Worm (Caenorhabditis elegans) whole organism, L1 larva: ENCODE data around the gene F59D12.5.

Experiments
- Y116A8C.19 ChIP-seq: sonication (generic microtip); optimal IDR thresholded peaks from 2 replicates; lab custom pipeline; 2016; ENCODE audit warnings: missing compliant biosample characterization, missing genetic modification characterization, borderline replicate concordance
- aha-1 ChIP-seq: fragments of 150-350 bp; optimal IDR thresholded peaks from 2 replicates; lab custom pipeline; 2014; ENCODE audit warnings: missing biosample characterization, missing genetic modification characterization
- alr-1 ChIP-seq: fragments of 200-800 bp; sonication (Bioruptor generic); optimal IDR thresholded peaks from 2 replicates; lab custom pipeline; 2018; ENCODE audit warnings: borderline replicate concordance, mild to moderate bottlenecking, missing genetic modification characterization, missing compliant biosample characterization
- ama-1 ChIP-seq: fragments of 150-350 bp; optimal IDR thresholded peaks from 2 replicates; lab custom pipeline; 2014
- ceh-90 ChIP-seq: sonication (generic microtip); optimal IDR thresholded peaks from 2 replicates; lab custom pipeline; 2016; ENCODE audit warnings: missing genetic modification characterization, missing compliant biosample characterization
- dpl-1 ChIP-seq, 3 experiments: fragments of 150-350 bp in 2 of 3; sonication (generic microtip) in 1 of 3; optimal IDR thresholded peaks; 2 replicates each; lab custom pipeline; 2014 to 2017; ENCODE audit warnings: missing biosample characterization in 3 of 3, missing genetic modification characterization in 3 of 3, missing genetic modification reagents in 3 of 3
- dsc-1 ChIP-seq: sonication (generic microtip); optimal IDR thresholded peaks from 2 replicates; lab custom pipeline; 2016; ENCODE audit warnings: mild to moderate bottlenecking, missing genetic modification characterization, missing compliant biosample characterization
- efl-3 ChIP-seq: fragments of 200-800 bp; sonication (Bioruptor generic); optimal IDR thresholded peaks from 2 replicates; lab custom pipeline; 2018; ENCODE audit warnings: mild to moderate bottlenecking, missing genetic modification characterization, missing compliant biosample characterization
- egl-27 ChIP-seq, 2 experiments: fragments of 150-350 bp in 1 of 2; sonication (generic microtip); optimal IDR thresholded peaks; 3 replicates each; lab custom pipeline; 2017 to 2018; ENCODE audit warnings: missing biosample characterization in 2 of 2, missing genetic modification characterization in 2 of 2, missing genetic modification reagents in 2 of 2
- elt-2 ChIP-seq: sonication (generic microtip); optimal IDR thresholded peaks from 2 replicates; lab custom pipeline; 2016; ENCODE audit warnings: missing genetic modification characterization, mild to moderate bottlenecking, inconsistent platforms, missing compliant biosample characterization, missing genetic modification reagents
- fkh-4 ChIP-seq: sonication (generic microtip); optimal IDR thresholded peaks from 2 replicates; lab custom pipeline; 2016; ENCODE audit warnings: missing compliant biosample characterization, missing genetic modification characterization, borderline replicate concordance
- fkh-8 ChIP-seq: sonication (generic microtip); optimal IDR thresholded peaks from 2 replicates; lab custom pipeline; 2016; ENCODE audit warnings: mild to moderate bottlenecking, missing genetic modification characterization, missing compliant biosample characterization
- hlh-17 ChIP-seq: fragments of 200-800 bp; sonication (Bioruptor generic); optimal IDR thresholded peaks from 2 replicates; lab custom pipeline; 2018; ENCODE audit warnings: missing genetic modification characterization, mild to moderate bottlenecking, missing compliant biosample characterization, moderate library complexity, borderline replicate concordance
- hpl-2 ChIP-seq: fragments of 150-350 bp; optimal IDR thresholded peaks from 2 replicates; lab custom pipeline; 2014; ENCODE audit warnings: missing biosample characterization, missing genetic modification reagents, missing genetic modification characterization
- isw-1 ChIP-seq: fragments of 200-800 bp; sonication (Bioruptor generic); IDR thresholded peaks from 2 replicates; pipeline ENCODE4 v1.3.6; 2022; ENCODE audit warnings: missing genetic modification characterization, missing compliant biosample characterization
- lin-13 ChIP-seq: fragments of 150-350 bp; optimal IDR thresholded peaks from 2 replicates; lab custom pipeline; 2014; ENCODE audit warnings: missing biosample characterization, missing genetic modification reagents, missing genetic modification characterization
- lin-14 ChIP-seq: fragments of 200-800 bp; sonication (Bioruptor generic); optimal IDR thresholded peaks from 2 replicates; lab custom pipeline; 2018; ENCODE audit warnings: mild to moderate bottlenecking, missing genetic modification characterization, moderate library complexity, missing compliant biosample characterization
- lin-35 ChIP-seq, 2 experiments: fragments of 150-350 bp; optimal IDR thresholded peaks; 2 replicates each; lab custom pipeline; 2014; ENCODE audit warnings: missing biosample characterization in 2 of 2, missing genetic modification characterization in 2 of 2, missing genetic modification reagents in 2 of 2
- lir-3 ChIP-seq: sonication (generic microtip); optimal IDR thresholded peaks from 2 replicates; lab custom pipeline; 2016; ENCODE audit warnings: mild to moderate bottlenecking, missing genetic modification characterization, moderate library complexity, missing compliant biosample characterization; ENCODE audit not compliant: poor library complexity
- lsy-2 ChIP-seq, 2 experiments: fragments of 150-350 bp; optimal IDR thresholded peaks; 2 replicates each; lab custom pipeline; 2014; ENCODE audit warnings: missing biosample characterization in 2 of 2, missing genetic modification characterization in 2 of 2
- mab-9 ChIP-seq: fragments of 200-800 bp; sonication (Bioruptor generic); IDR thresholded peaks from 2 replicates; pipeline ENCODE4 v1.3.6; 2022; ENCODE audit warnings: missing genetic modification reagents, missing genetic modification characterization, missing compliant biosample characterization
- mdl-1 ChIP-seq, 2 experiments: fragments of 150-350 bp; optimal IDR thresholded peaks; 2 replicates each; lab custom pipeline; 2014 to 2017; ENCODE audit warnings: missing biosample characterization in 2 of 2, missing genetic modification characterization in 2 of 2, inconsistent platforms in 1 of 2
- mef-2 ChIP-seq: fragments of 150-350 bp; optimal IDR thresholded peaks from 2 replicates; lab custom pipeline; 2014; ENCODE audit warnings: missing biosample characterization, missing genetic modification characterization
- mep-1 ChIP-seq: fragments of 150-350 bp; optimal IDR thresholded peaks from 2 replicates; lab custom pipeline; 2014; ENCODE audit warnings: missing biosample characterization, missing genetic modification characterization
- nhr-11 ChIP-seq: fragments of 150-350 bp; optimal IDR thresholded peaks from 2 replicates; lab custom pipeline; 2014; ENCODE audit warnings: missing biosample characterization, missing genetic modification characterization
- nhr-19 ChIP-seq: fragments of 200-800 bp; sonication (Bioruptor generic); conservative IDR thresholded peaks from 2 replicates; pipeline ENCODE4 v1.3.6; 2022; ENCODE audit warnings: missing genetic modification characterization, missing compliant biosample characterization
- nhr-20 ChIP-seq: sonication (generic microtip); optimal IDR thresholded peaks from 2 replicates; lab custom pipeline; 2016; ENCODE audit warnings: mild to moderate bottlenecking, missing genetic modification characterization, missing compliant biosample characterization
- nhr-28 ChIP-seq: fragments of 150-350 bp; optimal IDR thresholded peaks from 2 replicates; lab custom pipeline; 2014; ENCODE audit warnings: missing biosample characterization, missing genetic modification characterization
- nhr-47 ChIP-seq: sonication (generic microtip); optimal IDR thresholded peaks from 2 replicates; lab custom pipeline; 2016; ENCODE audit warnings: mild to moderate bottlenecking, missing genetic modification characterization, moderate library complexity, missing compliant biosample characterization
- nhr-71 ChIP-seq: sonication (generic microtip); optimal IDR thresholded peaks from 2 replicates; lab custom pipeline; 2016; ENCODE audit warnings: mild to moderate bottlenecking, missing genetic modification characterization, moderate library complexity, missing compliant biosample characterization
- nhr-76 ChIP-seq: sonication (generic microtip); optimal IDR thresholded peaks from 2 replicates; lab custom pipeline; 2017; ENCODE audit warnings: missing biosample characterization, missing genetic modification characterization
- nhr-84 ChIP-seq: sonication (generic microtip); optimal IDR thresholded peaks from 2 replicates; lab custom pipeline; 2017; ENCODE audit warnings: missing biosample characterization, missing genetic modification characterization
- nhr-85 ChIP-seq: sonication (generic microtip); peaks from one replicate; lab custom pipeline; 2016; ENCODE audit warnings: missing genetic modification characterization, inconsistent platforms, missing compliant biosample characterization
- nhr-90 ChIP-seq: sonication (generic microtip); optimal IDR thresholded peaks from 2 replicates; lab custom pipeline; 2016; ENCODE audit warnings: mild to moderate bottlenecking, missing genetic modification characterization, missing compliant biosample characterization; ENCODE audit not compliant: poor library complexity
- pag-3 ChIP-seq: sonication (generic microtip); optimal IDR thresholded peaks from 2 replicates; lab custom pipeline; 2017; ENCODE audit warnings: missing genetic modification characterization, mild to moderate bottlenecking, missing compliant biosample characterization, antibody characterized with exemption, borderline replicate concordance; ENCODE audit not compliant: insufficient read depth
- pax-3 ChIP-seq: fragments of 200-800 bp; sonication (Bioruptor generic); optimal IDR thresholded peaks from 2 replicates; lab custom pipeline; 2018; ENCODE audit warnings: mild to moderate bottlenecking, missing genetic modification characterization, moderate library complexity, missing compliant biosample characterization
- rnt-1 ChIP-seq: sonication (generic microtip); optimal IDR thresholded peaks from 2 replicates; lab custom pipeline; 2016; ENCODE audit warnings: mild to moderate bottlenecking, missing genetic modification characterization, moderate library complexity, missing compliant biosample characterization
- skn-1 ChIP-seq: fragments of 150-350 bp; optimal IDR thresholded peaks from 2 replicates; lab custom pipeline; 2014; ENCODE audit warnings: missing biosample characterization, missing genetic modification characterization
- snpc-4 ChIP-seq: fragments of 150-350 bp; optimal IDR thresholded peaks from 2 replicates; lab custom pipeline; 2014; ENCODE audit warnings: missing biosample characterization, missing genetic modification characterization
- snu-23 ChIP-seq: sonication (generic microtip); optimal IDR thresholded peaks from 2 replicates; lab custom pipeline; 2016; ENCODE audit warnings: missing genetic modification characterization, missing compliant biosample characterization
- sup-37 ChIP-seq: fragments of 200-800 bp; sonication (Bioruptor generic); optimal IDR thresholded peaks from 2 replicates; lab custom pipeline; 2018; ENCODE audit warnings: mild to moderate bottlenecking, missing genetic modification characterization, missing compliant biosample characterization
- swsn-7 ChIP-seq: sonication (generic microtip); optimal IDR thresholded peaks from 2 replicates; lab custom pipeline; 2016; ENCODE audit warnings: missing genetic modification characterization, missing compliant biosample characterization
- unc-130 ChIP-seq: fragments of 150-350 bp; optimal IDR thresholded peaks from 2 replicates; lab custom pipeline; 2017; ENCODE audit warnings: missing biosample characterization, missing genetic modification characterization, inconsistent platforms
- unc-30 ChIP-seq: sonication (generic microtip); optimal IDR thresholded peaks from 2 replicates; lab custom pipeline; 2017; ENCODE audit warnings: missing biosample characterization, missing genetic modification characterization
- unc-62 ChIP-seq: fragments of 150-350 bp; optimal IDR thresholded peaks from 2 replicates; lab custom pipeline; 2014; ENCODE audit warnings: missing biosample characterization, missing genetic modification reagents, missing genetic modification characterization
- unc-86 ChIP-seq: sonication (generic microtip); optimal IDR thresholded peaks from 2 replicates; lab custom pipeline; 2016; ENCODE audit warnings: missing genetic modification characterization, missing compliant biosample characterization
- ztf-11 ChIP-seq, 2 experiments: sonication (generic microtip); optimal IDR thresholded peaks; 2 replicates each; lab custom pipeline; 2016 to 2017; ENCODE audit warnings: missing genetic modification characterization in 2 of 2, missing biosample characterization in 1 of 2, missing compliant biosample characterization in 1 of 2

Gene F59D12.5

ce11 chrX:15621001-15621400 is 26.2 kb downstream of the F59D12.5 start:
- TF ChIP-seq Y116A8C.19 (no peak), nhr-76 (no peak), nhr-90 (no peak), unc-130 (tag; lab: Kevin White, UChicago) (no peak), mab-9 (GFP tag; lab: Robert Waterston, UW) (no peak), egl-27 (tag; optimal IDR thresholded peaks at IDR 0.05; lab: Kevin White, UChicago) (no peak), sup-37 (no peak), dpl-1 (GFP tag; optimal IDR thresholded peaks at IDR 0.05; lab: Kevin White, UChicago) (no peak), ztf-11 (tag; optimal IDR thresholded peaks at IDR 0.05; lab: Kevin White, UChicago) (no peak), isw-1 (GFP tag; lab: Robert Waterston, UW) (no peak), snpc-4 (tag; lab: Kevin White, UChicago) (no peak), unc-62 (GFP tag; lab: Kevin White, UChicago) (no peak), efl-3 (GFP tag; lab: Kevin White, UChicago) (no peak), swsn-7 (tag; lab: Kevin White, UChicago) (no peak), nhr-28 (no peak), mep-1 (tag; lab: Kevin White, UChicago) (no peak), pax-3 (no peak), alr-1 (tag; lab: Kevin White, UChicago) (no peak), ceh-90 (tag; lab: Kevin White, UChicago) (no peak)
- TF ChIP-seq, all 84 proteins: peak for 0

ce11 chrX:15620200-15620599 is 27.0 kb downstream of the F59D12.5 start, which contains the start of gene K09E9.1:
Gene K09E9.1 (plus strand): TSS chrX:15620500.
- no peak for TF ChIP-seq mdl-1 (tag; optimal IDR thresholded peaks at IDR 0.05; lab: Kevin White, UChicago)
- TF ChIP-seq nhr-28 = no peak
- no peak for TF ChIP-seq snpc-4 (tag; lab: Kevin White, UChicago)
- TF ChIP-seq lsy-2 (tag; optimal IDR thresholded peaks at IDR 0.05; lab: Kevin White, UChicago) = no peak
- TF ChIP-seq pag-3 (tag; lab: Kevin White, UChicago) = no peak
- TF ChIP-seq nhr-47 (tag; lab: Kevin White, UChicago) = no peak
- no peak for TF ChIP-seq hpl-2 (GFP tag; lab: Kevin White, UChicago)
- TF ChIP-seq unc-30 (tag; lab: Kevin White, UChicago) = no peak
- TF ChIP-seq nhr-11 (tag; lab: Kevin White, UChicago) = no peak
- TF ChIP-seq hlh-17 = no peak
- TF ChIP-seq lir-3 (tag; lab: Kevin White, UChicago) = no peak
- no peak for TF ChIP-seq aha-1 (tag; lab: Kevin White, UChicago)
- TF ChIP-seq ama-1 (lab: Kevin White, UChicago) = no peak

- TF ChIP-seq swsn-7 (tag; lab: Kevin White, UChicago) (peak; percentile 11), elt-2 (peak; percentile 37), lin-35 (GFP tag; optimal IDR thresholded peaks at IDR 0.05; lab: Kevin White, UChicago) (peak in 1 of 2 experiments; percentile 27), hlh-17 (no peak), alr-1 (tag; lab: Kevin White, UChicago) (no peak), lir-3 (tag; lab: Kevin White, UChicago) (peak; percentile 1), nhr-20 (tag; lab: Kevin White, UChicago) (peak; percentile 32), nhr-85 (tag; lab: Kevin White, UChicago) (peak; percentile 76), rnt-1 (tag; lab: Kevin White, UChicago) (peak; percentile 36), fkh-4 (no peak), mef-2 (tag; lab: Kevin White, UChicago) (no peak), skn-1 (no peak), dsc-1 (tag; lab: Kevin White, UChicago) (no peak), nhr-90 (peak; percentile 28), nhr-47 (tag; lab: Kevin White, UChicago) (peak; percentile 59), lin-14 (GFP tag; lab: Kevin White, UChicago) (peak; percentile 34), snu-23 (peak; percentile 50), fkh-8 (tag; lab: Kevin White, UChicago) (peak; percentile 62), mep-1 (tag; lab: Kevin White, UChicago) (peak; percentile 37), nhr-19 (GFP tag; lab: Robert Waterston, UW) (peak; percentile 36), lin-13 (GFP tag; lab: Kevin White, UChicago) (no peak), nhr-71 (peak; percentile 61), unc-86 (tag; lab: Kevin White, UChicago) (no peak), nhr-84 (no peak)
Observed at ce11 chrX:15619273-15619672, 27.9 kb downstream of the F59D12.5 start.
